Fruit fly (Drosophila melanogaster): ENCODE measurements around the gene CG6833.
A peak's percentile ranks its signal among the peaks of the same experiment; 100 is the strongest.

Gene CG6833

DNA sequence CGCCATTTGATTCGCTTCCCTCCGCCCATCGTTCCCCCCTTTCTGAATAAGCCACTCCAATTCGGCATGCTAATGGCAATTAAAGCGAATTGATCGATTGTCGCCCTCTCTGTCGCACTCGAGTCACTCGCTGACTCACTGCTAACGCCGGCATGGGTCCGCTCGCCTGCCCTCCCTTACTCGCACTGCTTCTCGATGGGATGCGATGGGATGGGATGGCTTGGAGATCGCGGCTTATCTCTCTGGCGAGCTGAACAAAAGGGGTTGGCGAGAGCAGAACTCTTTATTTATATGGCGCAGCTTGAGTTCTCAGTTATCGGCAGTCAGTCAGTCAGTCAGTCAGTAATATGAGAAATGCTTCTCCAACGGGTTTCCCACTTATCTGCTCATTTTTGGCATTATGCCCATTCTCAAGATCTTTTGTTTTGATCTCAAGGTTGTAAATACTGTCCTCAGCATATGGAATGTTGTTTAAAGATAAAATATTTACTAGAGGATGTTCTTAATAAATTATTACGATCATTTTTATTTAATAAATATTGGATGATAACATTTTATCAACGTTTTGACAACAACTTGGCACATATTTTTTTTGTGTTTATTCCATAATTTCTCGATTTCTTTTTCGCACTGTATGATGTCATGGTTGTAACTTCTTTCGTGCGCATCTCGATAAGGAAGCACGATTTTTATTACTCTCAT, 5.0 kb downstream of the CG6833 start (continued):
- TF ChIP-seq sc (optimal IDR thresholded peaks at IDR 0.05) (no peak), sc (GFP tag; optimal IDR thresholded peaks at IDR 0.05) (no peak), E2f2 (GFP tag; IDR thresholded peaks at IDR 0.05) (no peak), CG9437 (GFP tag; optimal IDR thresholded peaks at IDR 0.05) (no peak), CG1832 (GFP tag; optimal IDR thresholded peaks at IDR 0.05) (peak; percentile 85), CG42726 (GFP tag; IDR thresholded peaks at IDR 0.05; ENCODE audit: partially characterized antibody) (no peak), Antp (GFP tag; optimal IDR thresholded peaks at IDR 0.05) (no peak), ken (GFP tag; IDR thresholded peaks at IDR 0.05) (no peak), row (GFP tag; IDR thresholded peaks at IDR 0.05) (no peak), her (GFP tag; optimal IDR thresholded peaks at IDR 0.05) (no peak), CG5245 (GFP tag; optimal IDR thresholded peaks at IDR 0.05) (no peak), CG10147 (GFP tag; optimal IDR thresholded peaks at IDR 0.05) (no peak), GATAe (GFP tag; conservative IDR thresholded peaks at IDR 0.05) (no peak), Bteb2 (GFP tag; optimal IDR thresholded peaks at IDR 0.05) (no peak), ham (GFP tag; IDR thresholded peaks at IDR 0.05) (no peak), Neu2 (GFP tag; optimal IDR thresholded peaks at IDR 0.05; ENCODE audit: borderline replicate concordance) (no peak), CG2889 (GFP tag; IDR thresholded peaks at IDR 0.05) (no peak), CG30020 (tag; optimal IDR thresholded peaks at IDR 0.05) (no peak), YL-1 (GFP tag; optimal IDR thresholded peaks at IDR 0.05) (no peak), chn (GFP tag; optimal IDR thresholded peaks at IDR 0.05) (no peak), otp (GFP tag; IDR thresholded peaks at IDR 0.05) (0 out of 3 replicates have a peak, but pooled peaks have one; percentile 24), CG3407 (GFP tag; optimal IDR thresholded peaks at IDR 0.05) (no peak), kah (GFP tag; optimal IDR thresholded peaks at IDR 0.05) (no peak), CG12071 (GFP tag; optimal IDR thresholded peaks at IDR 0.05) (no peak), CG4820 (GFP tag; optimal IDR thresholded peaks at IDR 0.05) (no peak), nom (GFP tag; optimal IDR thresholded peaks at IDR 0.05) (no peak), CG6765 (GFP tag; optimal IDR thresholded peaks at IDR 0.05) (no peak), CG14860 (GFP tag; IDR thresholded peaks at IDR 0.05; ENCODE audit: partially characterized antibody) (no peak), NfI (GFP tag; optimal IDR thresholded peaks at IDR 0.05) (no peak), eve (GFP tag; optimal IDR thresholded peaks at IDR 0.05) (no peak), CG4360 (GFP tag; IDR thresholded peaks at IDR 0.05) (no peak), CG7271 (tag; optimal IDR thresholded peaks at IDR 0.05) (no peak), pum (GFP tag; optimal IDR thresholded peaks at IDR 0.05) (no peak), CG13296 (GFP tag; optimal IDR thresholded peaks at IDR 0.05) (no peak), CG2129 (GFP tag; IDR thresholded peaks at IDR 0.05; ENCODE audit: partially characterized antibody) (no peak), run (tag; optimal IDR thresholded peaks at IDR 0.05) (no peak), cas (GFP tag; IDR thresholded peaks at IDR 0.05) (no peak), Mad (GFP tag; optimal IDR thresholded peaks at IDR 0.05) (no peak), CG10654 (GFP tag; optimal IDR thresholded peaks at IDR 0.05) (no peak), Drgx (GFP tag; IDR thresholded peaks at IDR 0.05) (no peak), MBD-R2 (GFP tag; IDR thresholded peaks at IDR 0.05) (no peak), CG3163 (GFP tag; optimal IDR thresholded peaks at IDR 0.05) (no peak), CG17802 (tag; optimal IDR thresholded peaks at IDR 0.05) (no peak), Gsc (GFP tag; IDR thresholded peaks at IDR 0.05) (no peak), pb (GFP tag; optimal IDR thresholded peaks at IDR 0.05) (no peak), Dfd (GFP tag; optimal IDR thresholded peaks at IDR 0.05) (no peak), CG3847 (GFP tag; IDR thresholded peaks at IDR 0.05) (no peak), Opbp (GFP tag; IDR thresholded peaks at IDR 0.05; ENCODE audit: partially characterized antibody) (0 out of 3 replicates have a peak, but pooled peaks have one; percentile 21), CG11085 (GFP tag; IDR thresholded peaks at IDR 0.05) (no peak), CG7357 (GFP tag; IDR thresholded peaks at IDR 0.05) (no peak), CG6175 (GFP tag; IDR thresholded peaks at IDR 0.05) (no peak)

Measured in whole organism, embryonic.